Fruit fly (Drosophila melanogaster) whole organism, embryonic: Measurements from ENCODE around the gene kra.

Experiments
- CG12769 ChIP-seq: fragments of 200-800 bp; sonication (Bioruptor generic); optimal IDR thresholded peaks from 2 replicates; lab custom pipeline; 2019; ENCODE audit warnings: missing biosample characterization, mild to moderate bottlenecking, missing genetic modification characterization, moderate library complexity
- CG13624 ChIP-seq: fragments of 200-800 bp; sonication (Bioruptor generic); optimal IDR thresholded peaks from 2 replicates; lab custom pipeline; 2016; ENCODE audit warnings: missing biosample characterization, missing genetic modification characterization
- CG14965 ChIP-seq: fragments of 200-800 bp; sonication (Bioruptor generic); optimal IDR thresholded peaks from 2 replicates; lab custom pipeline; 2016; ENCODE audit warnings: missing biosample characterization, missing genetic modification characterization, borderline replicate concordance
- CG17359 ChIP-seq: fragments of 200-800 bp; sonication (Bioruptor generic); optimal IDR thresholded peaks from 3 replicates; lab custom pipeline; 2018; ENCODE audit warnings: missing biosample characterization, mild to moderate bottlenecking, missing genetic modification characterization, moderate library complexity
- CG17802 ChIP-seq: fragments of 200-800 bp; sonication (Bioruptor generic); optimal IDR thresholded peaks from 2 replicates; lab custom pipeline; 2018; ENCODE audit warnings: missing biosample characterization, mild to moderate bottlenecking, missing genetic modification characterization, moderate library complexity
- CG17912 ChIP-seq: fragments of 200-800 bp; sonication (Bioruptor generic); optimal IDR thresholded peaks from 2 replicates; lab custom pipeline; 2018; ENCODE audit warnings: missing biosample characterization, mild to moderate bottlenecking, missing genetic modification characterization
- CG18262 ChIP-seq: fragments of 200-800 bp; optimal IDR thresholded peaks from 3 replicates; lab custom pipeline; 2019; ENCODE audit warnings: missing biosample characterization, mild to moderate bottlenecking, missing genetic modification characterization, moderate library complexity
- CG18476 ChIP-seq: fragments of 200-800 bp; sonication (Bioruptor generic); optimal IDR thresholded peaks from 2 replicates; lab custom pipeline; 2016; ENCODE audit warnings: missing biosample characterization, mild to moderate bottlenecking, missing genetic modification characterization
- CG30020 ChIP-seq: fragments of 200-800 bp; optimal IDR thresholded peaks from 2 replicates; lab custom pipeline; 2019; ENCODE audit warnings: missing biosample characterization, mild to moderate bottlenecking, missing genetic modification characterization, moderate library complexity
- CG4854 ChIP-seq: fragments of 200-800 bp; sonication (Bioruptor generic); optimal IDR thresholded peaks from 2 replicates; lab custom pipeline; 2016; ENCODE audit warnings: missing biosample characterization, missing genetic modification characterization, inconsistent platforms
- CG6765 ChIP-seq: fragments of 200-800 bp; sonication (Bioruptor generic); optimal IDR thresholded peaks from 3 replicates; lab custom pipeline; 2017; ENCODE audit warnings: missing biosample characterization, mild to moderate bottlenecking, missing genetic modification characterization
- CG9797 ChIP-seq: fragments of 200-800 bp; sonication (Bioruptor generic); optimal IDR thresholded peaks from 3 replicates; lab custom pipeline; 2018; ENCODE audit warnings: missing biosample characterization, mild to moderate bottlenecking, missing genetic modification characterization
- Chrac-16 ChIP-seq: fragments of 200-800 bp; sonication (Bioruptor generic); optimal IDR thresholded peaks from 3 replicates; lab custom pipeline; 2016; ENCODE audit warnings: missing biosample characterization, missing genetic modification characterization
- CrebB ChIP-seq: fragments of 200-800 bp; sonication (Bioruptor generic); optimal IDR thresholded peaks from 3 replicates; lab custom pipeline; 2018; ENCODE audit warnings: missing biosample characterization, mild to moderate bottlenecking, missing genetic modification characterization
- D ChIP-seq, 2 experiments: fragments of 200-800 bp in 1 of 2; fragments of >200 bp in 1 of 2; sonication (Bioruptor generic) in 1 of 2; optimal IDR thresholded peaks; 2 replicates in 1 of 2; 3 replicates in 1 of 2; lab custom pipeline; 2017; ENCODE audit warnings: mild to moderate bottlenecking in 1 of 2, missing biosample characterization in 1 of 2, missing genetic modification characterization in 1 of 2, missing genetic modification reagents in 1 of 2
- HLHmδ ChIP-seq: fragments of 200-800 bp; sonication (Bioruptor generic); optimal IDR thresholded peaks from 2 replicates; lab custom pipeline; 2018; ENCODE audit warnings: missing biosample characterization, mild to moderate bottlenecking, missing genetic modification characterization, moderate library complexity
- HmgZ ChIP-seq: fragments of 200-800 bp; sonication (Bioruptor generic); optimal IDR thresholded peaks from 2 replicates; lab custom pipeline; 2018; ENCODE audit warnings: missing biosample characterization, mild to moderate bottlenecking, missing genetic modification characterization
- Kr ChIP-seq: fragments of 200-800 bp; sonication (Bioruptor generic); optimal IDR thresholded peaks from 2 replicates; lab custom pipeline; 2017; ENCODE audit warnings: missing biosample characterization, mild to moderate bottlenecking, missing genetic modification characterization
- MESR4 ChIP-seq: fragments of 200-800 bp; sonication (Bioruptor generic); optimal IDR thresholded peaks from 2 replicates; lab custom pipeline; 2018; ENCODE audit warnings: missing biosample characterization, mild to moderate bottlenecking, missing genetic modification characterization, moderate library complexity
- Max ChIP-seq: fragments of 200-800 bp; sonication (Bioruptor generic); optimal IDR thresholded peaks from 2 replicates; lab custom pipeline; 2016; ENCODE audit warnings: missing biosample characterization, mild to moderate bottlenecking, missing genetic modification characterization
- Med ChIP-seq: fragments of 200-800 bp; sonication (Bioruptor generic); peaks from one replicate; lab custom pipeline; 2016; ENCODE audit warnings: missing biosample characterization, missing genetic modification characterization, mild to moderate bottlenecking, inconsistent platforms, moderate library complexity
- Ravus ChIP-seq: fragments of 200-800 bp; sonication (Bioruptor generic); IDR thresholded peaks from 2 replicates; pipeline ENCODE4 v1.3.6; 2022; ENCODE audit warnings: missing biosample characterization, missing genetic modification characterization
- TFAM ChIP-seq: fragments of 200-800 bp; sonication (Bioruptor generic); optimal IDR thresholded peaks from 2 replicates; lab custom pipeline; 2017; ENCODE audit warnings: missing biosample characterization, missing genetic modification characterization, inconsistent platforms
- YL-1 ChIP-seq: fragments of 200-800 bp; sonication (Bioruptor generic); optimal IDR thresholded peaks from 3 replicates; lab custom pipeline; 2017; ENCODE audit warnings: missing biosample characterization, mild to moderate bottlenecking, missing genetic modification characterization
- ab ChIP-seq: fragments of 200-800 bp; sonication (Bioruptor generic); optimal IDR thresholded peaks from 2 replicates; lab custom pipeline; 2016; ENCODE audit warnings: missing biosample characterization, missing genetic modification characterization
- bigmax ChIP-seq: fragments of 200-800 bp; sonication (Bioruptor generic); optimal IDR thresholded peaks from 2 replicates; lab custom pipeline; 2018; ENCODE audit warnings: missing biosample characterization, mild to moderate bottlenecking, missing genetic modification characterization
- br ChIP-seq: fragments of >200 bp; optimal IDR thresholded peaks from 2 replicates; lab custom pipeline; 2017
- cato ChIP-seq: fragments of 200-800 bp; sonication (Bioruptor generic); optimal IDR thresholded peaks from 2 replicates; lab custom pipeline; 2016; ENCODE audit warnings: missing biosample characterization, missing genetic modification characterization, borderline replicate concordance
- cg ChIP-seq: fragments of 200-800 bp; sonication (Bioruptor generic); optimal IDR thresholded peaks from 3 replicates; lab custom pipeline; 2019; ENCODE audit warnings: missing biosample characterization, mild to moderate bottlenecking, missing genetic modification characterization, moderate library complexity
- dm ChIP-seq: fragments of 200-800 bp; sonication (Bioruptor generic); optimal IDR thresholded peaks from 3 replicates; lab custom pipeline; 2016; ENCODE audit warnings: missing biosample characterization, missing genetic modification characterization
- dmrt99B ChIP-seq: fragments of 200-800 bp; sonication (Bioruptor generic); optimal IDR thresholded peaks from 2 replicates; lab custom pipeline; 2018; ENCODE audit warnings: missing biosample characterization, mild to moderate bottlenecking, missing genetic modification characterization, moderate library complexity
- fd102C ChIP-seq: fragments of 200-800 bp; sonication (Bioruptor generic); optimal IDR thresholded peaks from 2 replicates; lab custom pipeline; 2018; ENCODE audit warnings: missing biosample characterization, mild to moderate bottlenecking, missing genetic modification characterization, moderate library complexity
- gfzf ChIP-seq: fragments of 200-800 bp; sonication (Bioruptor generic); optimal IDR thresholded peaks from 2 replicates; lab custom pipeline; 2016; ENCODE audit warnings: missing biosample characterization, mild to moderate bottlenecking, missing genetic modification characterization, moderate library complexity
- hkb ChIP-seq, 2 experiments: fragments of 200-800 bp in 1 of 2; fragments of >200 bp in 1 of 2; sonication (Bioruptor generic) in 1 of 2; IDR thresholded peaks in 1 of 2; optimal IDR thresholded peaks in 1 of 2; 2 replicates each; pipeline versions ENCODE4 v1.3.6 to Lab custom; 2017 to 2022; ENCODE audit warnings: missing biosample characterization in 1 of 2, missing genetic modification characterization in 1 of 2
- lab ChIP-seq: fragments of 200-800 bp; sonication (Bioruptor generic); optimal IDR thresholded peaks from 3 replicates; lab custom pipeline; 2017; ENCODE audit warnings: missing biosample characterization, missing genetic modification characterization, mild to moderate bottlenecking, moderate library complexity, missing genetic modification reagents
- mam ChIP-seq: fragments of 200-800 bp; sonication (Bioruptor generic); optimal IDR thresholded peaks from 3 replicates; lab custom pipeline; 2016; ENCODE audit warnings: missing biosample characterization, missing genetic modification characterization
- pfk ChIP-seq: fragments of 200-800 bp; sonication (Bioruptor generic); optimal IDR thresholded peaks from 2 replicates; lab custom pipeline; 2018; ENCODE audit warnings: missing biosample characterization, mild to moderate bottlenecking, missing genetic modification characterization, moderate library complexity
- salm ChIP-seq: fragments of 200-800 bp; sonication (Bioruptor generic); optimal IDR thresholded peaks from 2 replicates; lab custom pipeline; 2018; ENCODE audit warnings: missing biosample characterization, mild to moderate bottlenecking, missing genetic modification characterization
- sens ChIP-seq: fragments of 200-800 bp; sonication (Bioruptor generic); peaks from one replicate; lab custom pipeline; 2016; ENCODE audit warnings: missing biosample characterization, missing genetic modification characterization
- tgo ChIP-seq: fragments of 200-800 bp; sonication (Bioruptor generic); IDR thresholded peaks from 3 replicates; pipeline ENCODE4 v1.3.6; 2022; ENCODE audit warnings: missing biosample characterization, missing genetic modification characterization
- tll ChIP-seq, 2 experiments: fragments of 200-800 bp in 1 of 2; fragments of >200 bp in 1 of 2; sonication (Bioruptor generic) in 1 of 2; optimal IDR thresholded peaks; 2 replicates each; lab custom pipeline; 2017 to 2019; ENCODE audit warnings: missing biosample characterization in 2 of 2, missing genetic modification characterization in 2 of 2, mild to moderate bottlenecking in 1 of 2, moderate library complexity in 1 of 2
- trh ChIP-seq: fragments of 200-800 bp; sonication (Bioruptor generic); optimal IDR thresholded peaks from 2 replicates; lab custom pipeline; 2016; ENCODE audit warnings: missing biosample characterization, missing genetic modification characterization
- twi ChIP-seq: fragments of 200-800 bp; optimal IDR thresholded peaks from 2 replicates; lab custom pipeline; 2019; ENCODE audit warnings: missing biosample characterization, mild to moderate bottlenecking, missing genetic modification characterization, moderate library complexity
- zf30C ChIP-seq: fragments of 200-800 bp; sonication (Bioruptor generic); optimal IDR thresholded peaks from 3 replicates; lab custom pipeline; 2018; ENCODE audit warnings: missing biosample characterization, mild to moderate bottlenecking, missing genetic modification characterization
- zfh2 ChIP-seq: fragments of 200-800 bp; sonication (Bioruptor generic); optimal IDR thresholded peaks from 2 replicates; lab custom pipeline; 2016; ENCODE audit warnings: missing biosample characterization, missing genetic modification characterization

kra gene

dm6 chr3R:5600361-5601043 is 434 bp downstream of the kra start (continued):
- TF ChIP-seq HLHmδ (GFP tag; lab: Kevin White, UChicago) (peak; percentile 89), CG14965 (GFP tag; lab: Kevin White, UChicago) (no peak), CG13624 (GFP tag; lab: Kevin White, UChicago) (no peak), br (lab: Kevin White, UChicago) (no peak), Ravus (no peak)

dm6 chr3R:5599521-5600360 is 1.2 kb downstream of the kra start:
- TF ChIP-seq CG18476, result no peak
- TF ChIP-seq CG6765, result no peak
- peak; percentile 13 for TF ChIP-seq HmgZ (tag; lab: Kevin White, UChicago)
- no peak for TF ChIP-seq salm
- TF ChIP-seq CG4854 (GFP tag; lab: Kevin White, UChicago), result no peak
- TF ChIP-seq CG9797 (GFP tag; lab: Kevin White, UChicago), result peak; percentile 62
- TF ChIP-seq sens (GFP tag; lab: Kevin White, UChicago), result peak; percentile 35
- TF ChIP-seq trh, result no peak
- peak; percentile 3 for TF ChIP-seq pfk (GFP tag; lab: Kevin White, UChicago)
- TF ChIP-seq bigmax (GFP tag; lab: Kevin White, UChicago), result peak; percentile 97
- TF ChIP-seq Med (GFP tag; lab: Kevin White, UChicago), result peak; percentile 70
- TF ChIP-seq cg (GFP tag; lab: Kevin White, UChicago), result peak; percentile 76
- TF ChIP-seq TFAM, result no peak
- TF ChIP-seq CG17359 (tag; lab: Kevin White, UChicago), result peak; percentile 9
- no peak for TF ChIP-seq tll (GFP tag; optimal IDR thresholded peaks at IDR 0.05; lab: Kevin White, UChicago)
- no peak for TF ChIP-seq CG18262 (tag; lab: Kevin White, UChicago)
- no peak for TF ChIP-seq CrebB
- TF ChIP-seq Max (GFP tag; lab: Kevin White, UChicago), result peak; percentile 61
- TF ChIP-seq mam (GFP tag; lab: Kevin White, UChicago), result no peak
- no peak for TF ChIP-seq CG17802
- TF ChIP-seq CG30020, result peak; percentile 13
- TF ChIP-seq fd102C, result no peak
- TF ChIP-seq zfh2, result peak; percentile 9
- TF ChIP-seq CG17912, result peak; percentile 61
- TF ChIP-seq Kr, result no peak
- no peak for TF ChIP-seq tgo (GFP tag; lab: Robert Waterston, UW)
- TF ChIP-seq CG12769 (tag; lab: Kevin White, UChicago), result peak; percentile 24
- TF ChIP-seq lab (GFP tag; lab: Kevin White, UChicago), result no peak
- no peak for TF ChIP-seq hkb (optimal IDR thresholded peaks at IDR 0.05; lab: Kevin White, UChicago)
- no peak for TF ChIP-seq hkb (GFP tag; IDR thresholded peaks at IDR 0.05; lab: Robert Waterston, UW)
- TF ChIP-seq dmrt99B (tag; lab: Kevin White, UChicago), result no peak
- TF ChIP-seq Chrac-16 (GFP tag; lab: Kevin White, UChicago), result no peak
- peak; percentile 98 for TF ChIP-seq dm (GFP tag; lab: Kevin White, UChicago)
- TF ChIP-seq cato (GFP tag; lab: Kevin White, UChicago), result no peak
- peak; percentile 75 for TF ChIP-seq YL-1 (GFP tag; lab: Kevin White, UChicago)
- peak; percentile 78 for TF ChIP-seq D (optimal IDR thresholded peaks at IDR 0.05; lab: Kevin White, UChicago)
- TF ChIP-seq D (GFP tag; optimal IDR thresholded peaks at IDR 0.05; lab: Kevin White, UChicago), result no peak
- TF ChIP-seq MESR4 (GFP tag; lab: Kevin White, UChicago), result no peak
- no peak for TF ChIP-seq zf30C (GFP tag; lab: Kevin White, UChicago)
- peak; percentile 58 for TF ChIP-seq gfzf (GFP tag; lab: Kevin White, UChicago)
- TF ChIP-seq ab (GFP tag; lab: Kevin White, UChicago), result no peak
- peak; percentile 8 for TF ChIP-seq twi (tag; lab: Kevin White, UChicago)
